Fruit fly (Drosophila melanogaster): ENCODE measurements around the gene CG31549.
A peak's percentile ranks its signal among the peaks of the same experiment; 100 is the strongest.

CG31549 gene

dm6 chr3R:5632182-5632581 is at the start of gene CG31549:
Gene CG31549 (plus strand): TSS chr3R:5632192.
- TF ChIP-seq CG8478 (optimal IDR thresholded peaks at IDR 0.05) (no peak), CTCF (optimal IDR thresholded peaks at IDR 0.05) (no peak)

dm6 chr3R:5587863-5588519 is 44.0 kb upstream of the CG31549 start, which contains the start of gene CG2926:
Gene CG2926 (minus strand): TSS chr3R:5588380.
- TF ChIP-seq CTCF (optimal IDR thresholded peaks at IDR 0.05), result peak in 1 of 2 experiments; percentile 20
- TF ChIP-seq CG8478 (optimal IDR thresholded peaks at IDR 0.05), result no peak

- no peak for TF ChIP-seq CTCF (optimal IDR thresholded peaks at IDR 0.05)
- TF ChIP-seq CG8478 (optimal IDR thresholded peaks at IDR 0.05), result no peak
Measured at dm6 chr3R:5588573-5588972, 43.4 kb upstream of the CG31549 start, which contains the start of gene PolZ2. Gene PolZ2 (plus strand): TSS chr3R:5588873.

- no peak for TF ChIP-seq CG8478 (optimal IDR thresholded peaks at IDR 0.05)
- TF ChIP-seq CTCF (optimal IDR thresholded peaks at IDR 0.05), result no peak
Measured at dm6 chr3R:5591398-5591853, 40.6 kb upstream of the CG31549 start, which contains the start of the genes noi and Vha26. Gene noi (minus strand): TSS chr3R:5591459. Gene Vha26 (plus strand): TSS chr3R:5591763.

dm6 chr3R:5592009-5592572 is 39.9 kb upstream of the CG31549 start:
- TF ChIP-seq CTCF (optimal IDR thresholded peaks at IDR 0.05) (no peak), CG8478 (optimal IDR thresholded peaks at IDR 0.05) (no peak)

- no peak for TF ChIP-seq CTCF (optimal IDR thresholded peaks at IDR 0.05)
- no peak for TF ChIP-seq CG8478 (optimal IDR thresholded peaks at IDR 0.05)
Measured at dm6 chr3R:5594878-5595277, 37.1 kb upstream of the CG31549 start.

dm6 chr3R:5599521-5600360 is 32.3 kb upstream of the CG31549 start:
- no peak for TF ChIP-seq CTCF (optimal IDR thresholded peaks at IDR 0.05)
- TF ChIP-seq CG8478 (optimal IDR thresholded peaks at IDR 0.05), result no peak

- TF ChIP-seq CTCF (optimal IDR thresholded peaks at IDR 0.05), result no peak
- TF ChIP-seq CG8478 (optimal IDR thresholded peaks at IDR 0.05), result no peak
Measured at dm6 chr3R:5600361-5601043, 31.5 kb upstream of the CG31549 start.

- TF ChIP-seq CG8478 (optimal IDR thresholded peaks at IDR 0.05) (no peak), CTCF (optimal IDR thresholded peaks at IDR 0.05) (peak; percentile 23 to 48)
Measured at dm6 chr3R:5601044-5601523, 30.9 kb upstream of the CG31549 start, which contains the start of the genes kra and SecS. Gene kra (minus strand): TSS chr3R:5601136. Gene SecS (plus strand): TSS chr3R:5601433.

- TF ChIP-seq CTCF (optimal IDR thresholded peaks at IDR 0.05) (peak; percentile 84 to 87), CG8478 (optimal IDR thresholded peaks at IDR 0.05) (no peak)
Measured at dm6 chr3R:5606477-5606876, 25.5 kb upstream of the CG31549 start, which contains the start of gene asl. Gene asl (minus strand): TSS chr3R:5606543.

- TF ChIP-seq CG8478 (optimal IDR thresholded peaks at IDR 0.05) (no peak), CTCF (optimal IDR thresholded peaks at IDR 0.05) (no peak)
Measured at dm6 chr3R:5608422-5608821, 23.6 kb upstream of the CG31549 start.

dm6 chr3R:5610656-5611055 is 21.3 kb upstream of the CG31549 start:
- TF ChIP-seq CTCF (optimal IDR thresholded peaks at IDR 0.05) (no peak), CG8478 (optimal IDR thresholded peaks at IDR 0.05) (no peak)

- TF ChIP-seq CG8478 (optimal IDR thresholded peaks at IDR 0.05) (no peak), CTCF (optimal IDR thresholded peaks at IDR 0.05) (no peak)
Measured at dm6 chr3R:5611167-5611566, 20.8 kb upstream of the CG31549 start.

- TF ChIP-seq CTCF (optimal IDR thresholded peaks at IDR 0.05) (peak in 1 of 2 experiments; percentile 42), CG8478 (optimal IDR thresholded peaks at IDR 0.05) (no peak)
Measured at dm6 chr3R:5611733-5612132, 20.3 kb upstream of the CG31549 start.
